Worm (Caenorhabditis elegans): ENCODE measurements around the gene gba-1.

The gba-1 gene

ce11 chrII:2219880-2220279, 43.3 kb downstream of the gba-1 start, which contains the start of gene Y59C2A.3 (continued):
- TF ChIP-seq efl-1 (optimal IDR thresholded peaks at IDR 0.05): peak; percentile 52 to 56
- peak; percentile 50 to 56 for TF ChIP-seq efl-1 (GFP tag; optimal IDR thresholded peaks at IDR 0.05 in 1 of 2)
- TF ChIP-seq aly-2 (tag; optimal IDR thresholded peaks at IDR 0.05): no peak
- TF ChIP-seq ceh-63 (GFP tag; optimal IDR thresholded peaks at IDR 0.05): no peak
- TF ChIP-seq rnt-1 (tag; optimal IDR thresholded peaks at IDR 0.05): peak; percentile 40
- no peak for TF ChIP-seq fkh-4 (tag; optimal IDR thresholded peaks at IDR 0.05; ENCODE audit: borderline replicate concordance)
- no peak for TF ChIP-seq nhr-90 (tag; optimal IDR thresholded peaks at IDR 0.05; ENCODE audit: poor library complexity)
- no peak for TF ChIP-seq sup-37 (GFP tag; optimal IDR thresholded peaks at IDR 0.05)
- peak; percentile 38 for TF ChIP-seq tbx-2 (tag; optimal IDR thresholded peaks at IDR 0.05)
- no peak for TF ChIP-seq nhr-85 (tag)
- peak; percentile 60 for TF ChIP-seq snu-23 (GFP tag; optimal IDR thresholded peaks at IDR 0.05)
- TF ChIP-seq lsy-2 (tag; optimal IDR thresholded peaks at IDR 0.05): peak; percentile 53 to 54
- no peak for TF ChIP-seq zip-4 (GFP tag; optimal IDR thresholded peaks at IDR 0.05)
- TF ChIP-seq ceh-88 (GFP tag; IDR thresholded peaks at IDR 0.05): no peak
- no peak for TF ChIP-seq pqm-1 (tag; optimal IDR thresholded peaks at IDR 0.05)
- no peak for TF ChIP-seq sox-4 (tag; optimal IDR thresholded peaks at IDR 0.05)
- no peak for TF ChIP-seq C34B4.2 (tag; optimal IDR thresholded peaks at IDR 0.05)
- no peak for TF ChIP-seq ets-5 (GFP tag; IDR thresholded peaks at IDR 0.05)
- TF ChIP-seq sptf-1 (tag; optimal IDR thresholded peaks at IDR 0.05): no peak
- TF ChIP-seq mef-2 (tag; optimal IDR thresholded peaks at IDR 0.05): no peak
- TF ChIP-seq unc-98 (GFP tag; IDR thresholded peaks at IDR 0.05): no peak
- TF ChIP-seq fkh-8 (tag; optimal IDR thresholded peaks at IDR 0.05): peak; percentile 73
- no peak for TF ChIP-seq xbp-1 (tag; optimal IDR thresholded peaks at IDR 0.05)
- TF ChIP-seq lin-39 (tag; optimal IDR thresholded peaks at IDR 0.05): no peak
- TF ChIP-seq nhr-12 (tag; optimal IDR thresholded peaks at IDR 0.05): no peak
- no peak for TF ChIP-seq nhr-11 (tag; optimal IDR thresholded peaks at IDR 0.05)
- no peak for TF ChIP-seq tlp-1 (tag; optimal IDR thresholded peaks at IDR 0.05)
- TF ChIP-seq unc-86 (tag; optimal IDR thresholded peaks at IDR 0.05): no peak
- TF ChIP-seq nhr-77 (tag; optimal IDR thresholded peaks at IDR 0.05): no peak
- TF ChIP-seq lir-3 (tag; optimal IDR thresholded peaks at IDR 0.05; ENCODE audit: poor library complexity): no peak
- TF ChIP-seq irx-1 (tag; optimal IDR thresholded peaks at IDR 0.05): no peak
- TF ChIP-seq pax-3 (tag; optimal IDR thresholded peaks at IDR 0.05): no peak
- TF ChIP-seq skn-1 (tag; optimal IDR thresholded peaks at IDR 0.05): peak; percentile 25
- peak in 1 of 3 experiments; percentile 32 for TF ChIP-seq ceh-82 (tag; optimal IDR thresholded peaks at IDR 0.05)
- TF ChIP-seq nhr-19 (GFP tag; conservative IDR thresholded peaks at IDR 0.05): no peak
- TF ChIP-seq mep-1 (tag; optimal IDR thresholded peaks at IDR 0.05): peak; percentile 47
- TF ChIP-seq ceh-90 (tag; optimal IDR thresholded peaks at IDR 0.05): no peak
- TF ChIP-seq hpl-2 (GFP tag; optimal IDR thresholded peaks at IDR 0.05): no peak
- TF ChIP-seq nhr-47 (tag; optimal IDR thresholded peaks at IDR 0.05): no peak

- TF ChIP-seq C04F5.9 (tag; optimal IDR thresholded peaks at IDR 0.05) (no peak), ces-1 (GFP tag; optimal IDR thresholded peaks at IDR 0.05) (no peak), ceh-8 (GFP tag; optimal IDR thresholded peaks at IDR 0.05) (no peak), egl-27 (tag; optimal IDR thresholded peaks at IDR 0.05) (no peak), irx-1 (tag; optimal IDR thresholded peaks at IDR 0.05) (no peak), nhr-11 (tag; optimal IDR thresholded peaks at IDR 0.05) (no peak)
Measured at ce11 chrII:2221196-2221896, 44.8 kb downstream of the gba-1 start.

Data from whole organism, L1 larva.